Fruit fly (Drosophila melanogaster) whole organism, embryonic: ENCODE data around the gene CG6051.

Experiments
- Awh ChIP-seq: fragments of 200-800 bp; sonication (Bioruptor generic); IDR thresholded peaks from 2 replicates; pipeline ENCODE4, ENCODE4 v1.3.6; 2022; ENCODE audit warnings: missing biosample characterization, missing genetic modification characterization
- CG10979 ChIP-seq: fragments of 200-800 bp; sonication (Bioruptor generic); optimal IDR thresholded peaks from 2 replicates; lab custom pipeline; 2018; ENCODE audit warnings: missing biosample characterization, mild to moderate bottlenecking, missing genetic modification characterization, moderate library complexity
- CG11398 ChIP-seq: fragments of 200-800 bp; sonication (Bioruptor generic); optimal IDR thresholded peaks from 2 replicates; lab custom pipeline; 2016; ENCODE audit warnings: missing biosample characterization, missing genetic modification characterization
- CG12155 ChIP-seq: fragments of 200-800 bp; sonication (Bioruptor generic); optimal IDR thresholded peaks from 3 replicates; lab custom pipeline; 2016; ENCODE audit warnings: missing biosample characterization, missing genetic modification characterization
- CG12219 ChIP-seq: fragments of 200-800 bp; sonication (Bioruptor generic); optimal IDR thresholded peaks from 3 replicates; lab custom pipeline; 2018; ENCODE audit warnings: missing biosample characterization, mild to moderate bottlenecking, missing genetic modification characterization
- CG12299 ChIP-seq: fragments of 200-800 bp; sonication (Bioruptor generic); optimal IDR thresholded peaks from 2 replicates; lab custom pipeline; 2018; ENCODE audit warnings: missing biosample characterization, mild to moderate bottlenecking, missing genetic modification characterization
- CG12769 ChIP-seq: fragments of 200-800 bp; sonication (Bioruptor generic); optimal IDR thresholded peaks from 2 replicates; lab custom pipeline; 2019; ENCODE audit warnings: missing biosample characterization, mild to moderate bottlenecking, missing genetic modification characterization, moderate library complexity
- CG14710 ChIP-seq: fragments of 200-800 bp; sonication (Bioruptor generic); optimal IDR thresholded peaks from 3 replicates; lab custom pipeline; 2019; ENCODE audit warnings: missing biosample characterization, mild to moderate bottlenecking, missing genetic modification characterization, moderate library complexity
- CG16779 ChIP-seq: fragments of 200-800 bp; sonication (Bioruptor generic); IDR thresholded peaks from 2 replicates; pipeline ENCODE4 v1.3.6; 2022; ENCODE audit warnings: missing biosample characterization, missing genetic modification characterization
- CG17385 ChIP-seq: fragments of 200-800 bp; sonication (Bioruptor generic); optimal IDR thresholded peaks from 3 replicates; lab custom pipeline; 2018; ENCODE audit warnings: missing biosample characterization, mild to moderate bottlenecking, missing genetic modification characterization
- CG17829 ChIP-seq: fragments of 200-800 bp; optimal IDR thresholded peaks from 2 replicates; lab custom pipeline; 2019; ENCODE audit warnings: missing biosample characterization, mild to moderate bottlenecking, missing genetic modification characterization, moderate library complexity
- CG1832 ChIP-seq: fragments of 200-800 bp; sonication (Bioruptor generic); optimal IDR thresholded peaks from 2 replicates; lab custom pipeline; 2017; ENCODE audit warnings: missing biosample characterization, mild to moderate bottlenecking, missing genetic modification characterization, inconsistent platforms
- CG18764 ChIP-seq: fragments of 200-800 bp; sonication (Bioruptor generic); optimal IDR thresholded peaks from 3 replicates; lab custom pipeline; 2016; ENCODE audit warnings: missing biosample characterization, missing genetic modification characterization
- CG31441 ChIP-seq: fragments of 200-800 bp; sonication (Bioruptor generic); IDR thresholded peaks from 2 replicates; pipeline ENCODE4 v1.3.6; 2022; ENCODE audit warnings: missing biosample characterization, missing genetic modification characterization
- CG3281 ChIP-seq: fragments of 200-800 bp; sonication (Bioruptor generic); optimal IDR thresholded peaks from 3 replicates; lab custom pipeline; 2017; ENCODE audit warnings: missing biosample characterization, mild to moderate bottlenecking, missing genetic modification characterization
- CG3847 ChIP-seq: fragments of 200-800 bp; sonication (Bioruptor generic); IDR thresholded peaks from 2 replicates; pipeline ENCODE4 v1.3.6; 2022; ENCODE audit warnings: missing biosample characterization, missing genetic modification characterization
- CG4707 ChIP-seq: fragments of 200-800 bp; sonication (Bioruptor generic); optimal IDR thresholded peaks from 2 replicates; lab custom pipeline; 2018; ENCODE audit warnings: missing biosample characterization, mild to moderate bottlenecking, missing genetic modification characterization, moderate library complexity
- CG6254 ChIP-seq: fragments of 200-800 bp; sonication (Bioruptor generic); optimal IDR thresholded peaks from 3 replicates; lab custom pipeline; 2017; ENCODE audit warnings: mild to moderate bottlenecking, missing biosample characterization, missing genetic modification reagents, missing genetic modification characterization
- CG6813 ChIP-seq: fragments of 200-800 bp; sonication (Bioruptor generic); optimal IDR thresholded peaks from 2 replicates; lab custom pipeline; 2017; ENCODE audit warnings: missing biosample characterization, missing genetic modification characterization, mild to moderate bottlenecking, moderate library complexity, missing genetic modification reagents
- CG8089 ChIP-seq: fragments of 200-800 bp; sonication (Bioruptor generic); optimal IDR thresholded peaks from 3 replicates; lab custom pipeline; 2016; ENCODE audit warnings: missing biosample characterization, missing genetic modification characterization
- CG9932 ChIP-seq: fragments of 200-800 bp; sonication (Bioruptor generic); IDR thresholded peaks from 2 replicates; pipeline ENCODE4 v1.3.6; 2022; ENCODE audit warnings: missing biosample characterization, missing genetic modification characterization
- E2f1 ChIP-seq: fragments of 200-800 bp; sonication (Bioruptor generic); IDR thresholded peaks from 2 replicates; pipeline ENCODE4 v1.3.6; 2022; ENCODE audit warnings: missing biosample characterization, missing genetic modification characterization
- Fer1 ChIP-seq: fragments of 200-800 bp; sonication (Bioruptor generic); optimal IDR thresholded peaks from 2 replicates; lab custom pipeline; 2017; ENCODE audit warnings: missing biosample characterization, mild to moderate bottlenecking, missing genetic modification characterization
- HLHmδ ChIP-seq: fragments of 200-800 bp; sonication (Bioruptor generic); optimal IDR thresholded peaks from 2 replicates; lab custom pipeline; 2018; ENCODE audit warnings: missing biosample characterization, mild to moderate bottlenecking, missing genetic modification characterization, moderate library complexity
- HmgZ ChIP-seq: fragments of 200-800 bp; sonication (Bioruptor generic); optimal IDR thresholded peaks from 2 replicates; lab custom pipeline; 2018; ENCODE audit warnings: missing biosample characterization, mild to moderate bottlenecking, missing genetic modification characterization
- Hr39 ChIP-seq: fragments of >200 bp; optimal IDR thresholded peaks from 2 replicates; lab custom pipeline; 2017
- Hr78 ChIP-seq, 2 experiments: fragments of 200-800 bp in 1 of 2; fragments of >200 bp in 1 of 2; sonication (Bioruptor generic) in 1 of 2; optimal IDR thresholded peaks; 2 replicates each; lab custom pipeline; 2017 to 2019; ENCODE audit warnings: missing biosample characterization in 2 of 2, missing genetic modification characterization in 2 of 2, mild to moderate bottlenecking in 1 of 2, moderate library complexity in 1 of 2
- MTF-1 ChIP-seq: fragments of 200-800 bp; sonication (Bioruptor generic); optimal IDR thresholded peaks from 2 replicates; lab custom pipeline; 2018; ENCODE audit warnings: missing biosample characterization, mild to moderate bottlenecking, missing genetic modification characterization, borderline replicate concordance
- Neu2 ChIP-seq: fragments of 200-800 bp; sonication (Bioruptor generic); optimal IDR thresholded peaks from 3 replicates; lab custom pipeline; 2016; ENCODE audit warnings: missing biosample characterization, missing genetic modification characterization, borderline replicate concordance
- Nf-YC ChIP-seq: fragments of 200-800 bp; optimal IDR thresholded peaks from 3 replicates; lab custom pipeline; 2019; ENCODE audit warnings: missing biosample characterization, mild to moderate bottlenecking, missing genetic modification characterization, moderate library complexity
- Six4 ChIP-seq: fragments of 200-800 bp; sonication (Bioruptor generic); optimal IDR thresholded peaks from 2 replicates; lab custom pipeline; 2016; ENCODE audit warnings: missing biosample characterization, missing genetic modification characterization
- Sox102F ChIP-seq: fragments of 200-800 bp; sonication (Bioruptor generic); optimal IDR thresholded peaks from 2 replicates; lab custom pipeline; 2018; ENCODE audit warnings: missing biosample characterization, mild to moderate bottlenecking, missing genetic modification characterization, moderate library complexity
- Trl ChIP-seq, 3 experiments: fragments of >200 bp in 2 of 3; fragments of 200-800 bp in 1 of 3; sonication (Bioruptor generic) in 1 of 3; optimal IDR thresholded peaks; 2 replicates in 1 of 3; 3 replicates in 2 of 3; lab custom pipeline; 2016 to 2017; ENCODE audit warnings: missing biosample characterization in 1 of 3, missing genetic modification characterization in 1 of 3
- YL-1 ChIP-seq: fragments of 200-800 bp; sonication (Bioruptor generic); optimal IDR thresholded peaks from 3 replicates; lab custom pipeline; 2017; ENCODE audit warnings: missing biosample characterization, mild to moderate bottlenecking, missing genetic modification characterization
- az2 ChIP-seq: fragments of 200-800 bp; sonication (Bioruptor generic); optimal IDR thresholded peaks from 3 replicates; lab custom pipeline; 2016; ENCODE audit warnings: missing biosample characterization, missing genetic modification characterization
- bcd ChIP-seq: fragments of 200-800 bp; sonication (Bioruptor generic); optimal IDR thresholded peaks from 2 replicates; lab custom pipeline; 2017; ENCODE audit warnings: missing biosample characterization, mild to moderate bottlenecking, missing genetic modification characterization
- cas ChIP-seq: fragments of 200-800 bp; sonication (Bioruptor generic); IDR thresholded peaks from 2 replicates; pipeline ENCODE4 v1.3.6; 2022; ENCODE audit warnings: missing biosample characterization, missing genetic modification characterization
- cg ChIP-seq: fragments of 200-800 bp; sonication (Bioruptor generic); optimal IDR thresholded peaks from 3 replicates; lab custom pipeline; 2019; ENCODE audit warnings: missing biosample characterization, mild to moderate bottlenecking, missing genetic modification characterization, moderate library complexity
- ems ChIP-seq: fragments of 200-800 bp; sonication (Bioruptor generic); optimal IDR thresholded peaks from 3 replicates; lab custom pipeline; 2016; ENCODE audit warnings: missing biosample characterization, missing genetic modification characterization
- en ChIP-seq: fragments of 200-800 bp; sonication (Bioruptor generic); optimal IDR thresholded peaks from 2 replicates; lab custom pipeline; 2016; ENCODE audit warnings: missing biosample characterization, missing genetic modification characterization
- gcm ChIP-seq: fragments of 200-800 bp; sonication (Bioruptor generic); optimal IDR thresholded peaks from 2 replicates; lab custom pipeline; 2019; ENCODE audit warnings: missing biosample characterization, mild to moderate bottlenecking, missing genetic modification characterization, moderate library complexity
- kah ChIP-seq: fragments of 200-800 bp; sonication (Bioruptor generic); optimal IDR thresholded peaks from 2 replicates; lab custom pipeline; 2018; ENCODE audit warnings: missing biosample characterization, mild to moderate bottlenecking, missing genetic modification characterization
- kay ChIP-seq: fragments of 200-800 bp; sonication (Bioruptor generic); optimal IDR thresholded peaks from 2 replicates; lab custom pipeline; 2016; ENCODE audit warnings: missing biosample characterization, missing genetic modification characterization
- kni ChIP-seq: fragments of 200-800 bp; sonication (Bioruptor generic); optimal IDR thresholded peaks from 3 replicates; lab custom pipeline; 2017; ENCODE audit warnings: mild to moderate bottlenecking, missing biosample characterization, missing genetic modification reagents, missing genetic modification characterization
- nerfin-2 ChIP-seq: fragments of 200-800 bp; sonication (Bioruptor generic); IDR thresholded peaks from 2 replicates; pipeline ENCODE4 v1.3.6; 2022; ENCODE audit warnings: missing biosample characterization, missing genetic modification characterization; ENCODE audit not compliant: partially characterized antibody
- rib ChIP-seq: fragments of 200-800 bp; sonication (Bioruptor generic); IDR thresholded peaks from 2 replicates; pipeline ENCODE4 v1.3.6; 2022; ENCODE audit warnings: missing biosample characterization, missing genetic modification characterization
- shn ChIP-seq: fragments of 200-800 bp; sonication (Bioruptor generic); optimal IDR thresholded peaks from 3 replicates; lab custom pipeline; 2016; ENCODE audit warnings: missing biosample characterization, missing genetic modification characterization
- sima ChIP-seq: fragments of 200-800 bp; sonication (Bioruptor generic); optimal IDR thresholded peaks from 2 replicates; lab custom pipeline; 2016; ENCODE audit warnings: missing biosample characterization, missing genetic modification characterization
- stc ChIP-seq: fragments of 200-800 bp; sonication (Bioruptor generic); IDR thresholded peaks from 2 replicates; pipeline ENCODE4 v1.3.6; 2022; ENCODE audit warnings: missing biosample characterization, missing genetic modification characterization
- tin ChIP-seq: fragments of 200-800 bp; sonication (Bioruptor generic); optimal IDR thresholded peaks from 3 replicates; lab custom pipeline; 2016; ENCODE audit warnings: missing biosample characterization, missing genetic modification characterization
- tup ChIP-seq: fragments of 200-800 bp; sonication (Bioruptor generic); optimal IDR thresholded peaks from 2 replicates; lab custom pipeline; 2016; ENCODE audit warnings: missing biosample characterization, mild to moderate bottlenecking, missing genetic modification characterization, moderate library complexity

CG6051 gene

dm6 chr3R:27137914-27138323 lies 12.9 kb downstream of the CG6051 start (continued):
- TF ChIP-seq CG9932 (GFP tag; lab: Robert Waterston, UW), result no peak
- peak; percentile 25 for TF ChIP-seq Fer1
- TF ChIP-seq CG12299 (tag; lab: Kevin White, UChicago), result peak; percentile 44
- TF ChIP-seq CG12219 (GFP tag; lab: Kevin White, UChicago), result no peak
- no peak for TF ChIP-seq kah (GFP tag; lab: Kevin White, UChicago)
- peak; percentile 30 for TF ChIP-seq CG8089 (GFP tag; lab: Kevin White, UChicago)
- no peak for TF ChIP-seq E2f1 (GFP tag; lab: Robert Waterston, UW)
- no peak for TF ChIP-seq rib (GFP tag; lab: Robert Waterston, UW)
- TF ChIP-seq CG18764 (GFP tag; lab: Kevin White, UChicago), result peak; percentile 1
- no peak for TF ChIP-seq kay (GFP tag; lab: Kevin White, UChicago)
- TF ChIP-seq Hr39 (lab: Kevin White, UChicago), result no peak
- TF ChIP-seq az2 (GFP tag; lab: Kevin White, UChicago), result no peak
- no peak for TF ChIP-seq CG12155 (GFP tag; lab: Kevin White, UChicago)
- TF ChIP-seq nerfin-2, result no peak
- peak; percentile 53 for TF ChIP-seq CG10979 (tag; lab: Kevin White, UChicago)
- TF ChIP-seq HLHmδ, result no peak
- TF ChIP-seq Awh (GFP tag; lab: Robert Waterston, UW), result peak; percentile 11; the same call in 1 of the 2 replicates
- peak; percentile 36 for TF ChIP-seq CG6813
- TF ChIP-seq gcm, result peak; percentile 49
- no peak for TF ChIP-seq cas
- TF ChIP-seq Sox102F, result peak; percentile 45
- TF ChIP-seq CG4707, result peak; percentile 54
- TF ChIP-seq shn (GFP tag; lab: Kevin White, UChicago), result no peak
- peak; percentile 41 for TF ChIP-seq CG31441
- no peak for TF ChIP-seq Nf-YC
- peak; percentile 40 for TF ChIP-seq CG17385 (GFP tag; lab: Kevin White, UChicago)
- no peak for TF ChIP-seq CG17829
- TF ChIP-seq MTF-1 (GFP tag; lab: Kevin White, UChicago), result no peak
- TF ChIP-seq CG16779 (GFP tag; lab: Robert Waterston, UW), result no peak
- no peak for TF ChIP-seq Trl (optimal IDR thresholded peaks at IDR 0.05; lab: Kevin White, UChicago)
- peak; percentile 53 for TF ChIP-seq Trl (GFP tag; optimal IDR thresholded peaks at IDR 0.05; lab: Kevin White, UChicago)
- peak; percentile 27 for TF ChIP-seq YL-1 (GFP tag; lab: Kevin White, UChicago)
- TF ChIP-seq CG12769 (tag; lab: Kevin White, UChicago), result peak; percentile 45
- peak; percentile 26 for TF ChIP-seq CG14710
- TF ChIP-seq Hr78 (GFP tag; optimal IDR thresholded peaks at IDR 0.05; lab: Kevin White, UChicago), result peak in 1 of 2 experiments; percentile 68
- TF ChIP-seq CG3281, result no peak
- TF ChIP-seq ems (GFP tag; lab: Kevin White, UChicago), result no peak
- TF ChIP-seq stc, result peak; percentile 17; the same call in 1 of the 2 replicates
- no peak for TF ChIP-seq tup (GFP tag; lab: Kevin White, UChicago)
- no peak for TF ChIP-seq sima (GFP tag; lab: Kevin White, UChicago)
- no peak for TF ChIP-seq Neu2 (GFP tag; lab: Kevin White, UChicago)
- peak; percentile 84 for TF ChIP-seq kni (GFP tag; lab: Kevin White, UChicago)
- no peak for TF ChIP-seq bcd (GFP tag; lab: Kevin White, UChicago)
- TF ChIP-seq CG6254, result peak; percentile 38
- peak; percentile 80 for TF ChIP-seq cg (GFP tag; lab: Kevin White, UChicago)
- no peak for TF ChIP-seq HmgZ (tag; lab: Kevin White, UChicago)
- no peak for TF ChIP-seq CG3847 (GFP tag; lab: Robert Waterston, UW)
- TF ChIP-seq en, result no peak
- TF ChIP-seq CG11398 (GFP tag; lab: Kevin White, UChicago), result no peak
- TF ChIP-seq Six4, result no peak
- no peak for TF ChIP-seq tin (GFP tag; lab: Kevin White, UChicago)
- TF ChIP-seq CG1832 (GFP tag; lab: Kevin White, UChicago), result no peak
